Fruit fly (Drosophila melanogaster) whole organism, embryonic: ENCODE measurements around the gene CG43075.
A peak's percentile ranks its signal among the peaks of the same experiment; 100 is the strongest.

Experiments used
- Abd-B ChIP-seq: fragments of 200-800 bp; sonication (Bioruptor generic); optimal IDR thresholded peaks from 2 replicates; lab custom pipeline; 2018; ENCODE audit warnings: missing biosample characterization, mild to moderate bottlenecking, missing genetic modification characterization, moderate library complexity
- Atf3 ChIP-seq: fragments of 200-800 bp; sonication (Bioruptor generic); optimal IDR thresholded peaks from 3 replicates; lab custom pipeline; 2016; ENCODE audit warnings: missing biosample characterization, missing genetic modification characterization
- CG10267 ChIP-seq: fragments of 200-800 bp; sonication (Bioruptor generic); optimal IDR thresholded peaks from 2 replicates; lab custom pipeline; 2018; ENCODE audit warnings: missing biosample characterization, mild to moderate bottlenecking, missing genetic modification characterization, moderate library complexity
- CG10565 ChIP-seq: fragments of 200-800 bp; sonication (Bioruptor generic); optimal IDR thresholded peaks from 3 replicates; lab custom pipeline; 2016; ENCODE audit warnings: missing biosample characterization, mild to moderate bottlenecking, missing genetic modification characterization
- CG11456 ChIP-seq: fragments of 200-800 bp; sonication (Bioruptor generic); IDR thresholded peaks from 3 replicates; pipeline ENCODE4 v1.3.6; 2022; ENCODE audit warnings: missing biosample characterization, missing genetic modification characterization
- CG13894 ChIP-seq: fragments of 200-800 bp; sonication (Bioruptor generic); optimal IDR thresholded peaks from 3 replicates; lab custom pipeline; 2018; ENCODE audit warnings: missing biosample characterization, mild to moderate bottlenecking, missing genetic modification characterization, moderate library complexity
- CG14014 ChIP-seq: fragments of 200-800 bp; sonication (Bioruptor generic); IDR thresholded peaks from 2 replicates; pipeline ENCODE4 v1.3.6; 2022; ENCODE audit warnings: missing biosample characterization, missing genetic modification characterization
- CG14860 ChIP-seq: fragments of 200-800 bp; sonication (Bioruptor generic); IDR thresholded peaks from 3 replicates; pipeline ENCODE4 v1.3.6; 2022; ENCODE audit warnings: missing biosample characterization, missing genetic modification characterization; ENCODE audit not compliant: partially characterized antibody
- CG16815 ChIP-seq: fragments of 200-800 bp; sonication (Bioruptor generic); optimal IDR thresholded peaks from 3 replicates; lab custom pipeline; 2017; ENCODE audit warnings: missing biosample characterization, mild to moderate bottlenecking, missing genetic modification characterization
- CG17186 ChIP-seq: fragments of 200-800 bp; sonication (Bioruptor generic); optimal IDR thresholded peaks from 3 replicates; lab custom pipeline; 2017; ENCODE audit warnings: missing biosample characterization, missing genetic modification reagents, missing genetic modification characterization
- CG17385 ChIP-seq: fragments of 200-800 bp; sonication (Bioruptor generic); optimal IDR thresholded peaks from 3 replicates; lab custom pipeline; 2018; ENCODE audit warnings: missing biosample characterization, mild to moderate bottlenecking, missing genetic modification characterization
- CG18764 ChIP-seq: fragments of 200-800 bp; sonication (Bioruptor generic); optimal IDR thresholded peaks from 3 replicates; lab custom pipeline; 2016; ENCODE audit warnings: missing biosample characterization, missing genetic modification characterization
- CG4328 ChIP-seq: fragments of 200-800 bp; sonication (Bioruptor generic); optimal IDR thresholded peaks from 3 replicates; lab custom pipeline; 2017; ENCODE audit warnings: missing biosample characterization, missing genetic modification reagents, missing genetic modification characterization
- CG4424 ChIP-seq: fragments of 200-800 bp; sonication (Bioruptor generic); optimal IDR thresholded peaks from 3 replicates; lab custom pipeline; 2016; ENCODE audit warnings: missing biosample characterization, missing genetic modification characterization
- CG6175 ChIP-seq: fragments of 200-800 bp; sonication (Bioruptor generic); IDR thresholded peaks from 3 replicates; pipeline ENCODE4 v1.3.6; 2022; ENCODE audit warnings: missing biosample characterization, missing genetic modification characterization
- CG7928 ChIP-seq: fragments of 200-800 bp; sonication (Bioruptor generic); optimal IDR thresholded peaks from 2 replicates; lab custom pipeline; 2017; ENCODE audit warnings: missing biosample characterization, mild to moderate bottlenecking, missing genetic modification characterization
- CG8359 ChIP-seq: fragments of 200-800 bp; sonication (Bioruptor generic); optimal IDR thresholded peaks from 2 replicates; lab custom pipeline; 2017; ENCODE audit warnings: missing biosample characterization, mild to moderate bottlenecking, missing genetic modification characterization, borderline replicate concordance
- CG8944 ChIP-seq: fragments of 200-800 bp; sonication (Bioruptor generic); optimal IDR thresholded peaks from 3 replicates; lab custom pipeline; 2016; ENCODE audit warnings: missing biosample characterization, missing genetic modification characterization
- CHES-1-like ChIP-seq: fragments of 200-800 bp; sonication (Bioruptor generic); optimal IDR thresholded peaks from 2 replicates; lab custom pipeline; 2016; ENCODE audit warnings: missing biosample characterization, missing genetic modification characterization
- CTCF ChIP-seq: fragments of 200-800 bp; sonication (Bioruptor generic); optimal IDR thresholded peaks from 2 replicates; lab custom pipeline; 2017; ENCODE audit warnings: missing biosample characterization, mild to moderate bottlenecking, missing genetic modification characterization, moderate library complexity
- E2f2 ChIP-seq: fragments of 200-800 bp; sonication (Bioruptor generic); IDR thresholded peaks from 2 replicates; pipeline ENCODE4 v1.3.6; 2022; ENCODE audit warnings: missing biosample characterization, missing genetic modification characterization
- Ets65A ChIP-seq: fragments of 200-800 bp; sonication (Bioruptor generic); peaks from one replicate; lab custom pipeline; 2016; ENCODE audit warnings: missing biosample characterization, missing genetic modification characterization
- HLH4C ChIP-seq: fragments of 200-800 bp; sonication (Bioruptor generic); IDR thresholded peaks from 3 replicates; pipeline ENCODE4 v1.3.6; 2022; ENCODE audit warnings: missing biosample characterization, missing genetic modification characterization; ENCODE audit not compliant: partially characterized antibody
- Hr39 ChIP-seq: fragments of >200 bp; optimal IDR thresholded peaks from 2 replicates; lab custom pipeline; 2017
- Jarid2 ChIP-seq: fragments of 200-800 bp; sonication (Bioruptor generic); optimal IDR thresholded peaks from 3 replicates; lab custom pipeline; 2017; ENCODE audit warnings: mild to moderate bottlenecking, missing biosample characterization, missing genetic modification reagents, missing genetic modification characterization
- Med ChIP-seq: fragments of 200-800 bp; sonication (Bioruptor generic); peaks from one replicate; lab custom pipeline; 2016; ENCODE audit warnings: missing biosample characterization, missing genetic modification characterization, mild to moderate bottlenecking, inconsistent platforms, moderate library complexity
- Opbp ChIP-seq: fragments of 200-800 bp; sonication (Bioruptor generic); IDR thresholded peaks from 3 replicates; pipeline ENCODE4 v1.3.6; 2022; ENCODE audit warnings: missing biosample characterization, missing genetic modification characterization; ENCODE audit not compliant: partially characterized antibody
- abd-A ChIP-seq: fragments of 200-800 bp; sonication (Bioruptor generic); optimal IDR thresholded peaks from 3 replicates; lab custom pipeline; 2019; ENCODE audit warnings: missing biosample characterization, mild to moderate bottlenecking, missing genetic modification characterization, moderate library complexity
- al ChIP-seq: fragments of 200-800 bp; sonication (Bioruptor generic); IDR thresholded peaks from 2 replicates; pipeline ENCODE4 v1.3.6; 2022; ENCODE audit warnings: missing biosample characterization, missing genetic modification characterization
- ase ChIP-seq: fragments of 200-800 bp; sonication (Bioruptor generic); IDR thresholded peaks from 3 replicates; pipeline ENCODE4 v1.3.6; 2022; ENCODE audit warnings: missing biosample characterization, missing genetic modification characterization
- bcd ChIP-seq: fragments of 200-800 bp; sonication (Bioruptor generic); optimal IDR thresholded peaks from 2 replicates; lab custom pipeline; 2017; ENCODE audit warnings: missing biosample characterization, mild to moderate bottlenecking, missing genetic modification characterization
- crc ChIP-seq: fragments of 200-800 bp; sonication (Bioruptor generic); optimal IDR thresholded peaks from 2 replicates; lab custom pipeline; 2016; ENCODE audit warnings: missing biosample characterization, missing genetic modification characterization
- dati ChIP-seq: fragments of 200-800 bp; sonication (Bioruptor generic); IDR thresholded peaks from 2 replicates; pipeline ENCODE4 v1.3.6; 2022; ENCODE audit warnings: missing biosample characterization, missing genetic modification characterization
- en ChIP-seq: fragments of 200-800 bp; sonication (Bioruptor generic); optimal IDR thresholded peaks from 2 replicates; lab custom pipeline; 2016; ENCODE audit warnings: missing biosample characterization, missing genetic modification characterization
- fd96Cb ChIP-seq: fragments of 200-800 bp; sonication (Bioruptor generic); optimal IDR thresholded peaks from 2 replicates; lab custom pipeline; 2018; ENCODE audit warnings: missing biosample characterization, mild to moderate bottlenecking, missing genetic modification characterization, moderate library complexity
- ftz-f1 ChIP-seq: fragments of 200-800 bp; sonication (Bioruptor generic); optimal IDR thresholded peaks from 2 replicates; lab custom pipeline; 2016; ENCODE audit warnings: missing biosample characterization, missing genetic modification characterization
- grau ChIP-seq: fragments of 200-800 bp; optimal IDR thresholded peaks from 3 replicates; lab custom pipeline; 2019; ENCODE audit warnings: missing biosample characterization, mild to moderate bottlenecking, missing genetic modification characterization, moderate library complexity
- odd ChIP-seq: fragments of 200-800 bp; sonication (Bioruptor generic); optimal IDR thresholded peaks from 2 replicates; lab custom pipeline; 2017; ENCODE audit warnings: missing biosample characterization, mild to moderate bottlenecking, missing genetic modification characterization
- pita ChIP-seq: fragments of 200-800 bp; sonication (Bioruptor generic); optimal IDR thresholded peaks from 2 replicates; lab custom pipeline; 2017; ENCODE audit warnings: missing biosample characterization, mild to moderate bottlenecking, missing genetic modification characterization
- slbo ChIP-seq: fragments of 200-800 bp; sonication (Bioruptor generic); IDR thresholded peaks from 2 replicates; pipeline ENCODE4 v1.3.6; 2022; ENCODE audit warnings: missing biosample characterization, missing genetic modification characterization
- so ChIP-seq: fragments of 200-800 bp; sonication (Bioruptor generic); IDR thresholded peaks from 3 replicates; pipeline ENCODE4 v1.3.6; 2022; ENCODE audit warnings: missing biosample characterization, missing genetic modification characterization
- tna ChIP-seq: fragments of 200-800 bp; sonication (Bioruptor generic); IDR thresholded peaks from 2 replicates; pipeline ENCODE4 v1.3.6; 2022; ENCODE audit warnings: missing biosample characterization, missing genetic modification characterization; ENCODE audit not compliant: partially characterized antibody
- wdn ChIP-seq: fragments of 200-800 bp; sonication (Bioruptor generic); IDR thresholded peaks from 2 replicates; pipeline ENCODE4 v1.3.6; 2022; ENCODE audit warnings: missing biosample characterization, missing genetic modification characterization
- z ChIP-seq: fragments of 200-800 bp; sonication (Bioruptor generic); IDR thresholded peaks from 3 replicates; pipeline ENCODE4 v1.3.6; 2022; ENCODE audit warnings: missing biosample characterization, missing genetic modification characterization
- zen2 ChIP-seq: fragments of 200-800 bp; sonication (Bioruptor generic); IDR thresholded peaks from 3 replicates; pipeline ENCODE4 v1.3.6; 2022; ENCODE audit warnings: missing biosample characterization, missing genetic modification characterization; ENCODE audit not compliant: partially characterized antibody

The CG43075 gene

dm6 chrX:15206536-15206935 lies 14.4 kb downstream of the CG43075 start, which contains the start of gene CG32588:
Gene CG32588, minus strand, starts transcription at chrX:15206636.
- no peak for TF ChIP-seq CG16815 (GFP tag; lab: Kevin White, UChicago)
- no peak for TF ChIP-seq odd (GFP tag; lab: Kevin White, UChicago)
- TF ChIP-seq Abd-B (GFP tag; lab: Kevin White, UChicago), result no peak
- TF ChIP-seq CG6175, result no peak
- no peak for TF ChIP-seq wdn (GFP tag; lab: Robert Waterston, UW)
- TF ChIP-seq CG11456 (GFP tag; lab: Robert Waterston, UW), result no peak
- TF ChIP-seq so (GFP tag; lab: Robert Waterston, UW), result no peak
- no peak for TF ChIP-seq CG18764
- TF ChIP-seq, all 482 proteins: peak for 0

- TF ChIP-seq CG8944 (GFP tag; lab: Kevin White, UChicago) (no peak), ase (GFP tag; lab: Robert Waterston, UW) (no peak), Hr39 (no peak), CG14014 (GFP tag; lab: Robert Waterston, UW) (no peak), dati (GFP tag; lab: Robert Waterston, UW) (no peak), CG4424 (GFP tag; lab: Kevin White, UChicago) (no peak), bcd (GFP tag; lab: Kevin White, UChicago) (no peak), CTCF (GFP tag; lab: Kevin White, UChicago) (peak; percentile 75), Ets65A (peak; percentile 33), CG7928 (GFP tag; lab: Kevin White, UChicago) (no peak), CG10565 (no peak), fd96Cb (tag; lab: Kevin White, UChicago) (no peak), en (GFP tag; lab: Kevin White, UChicago) (no peak), al (no peak), CG4328 (GFP tag; lab: Kevin White, UChicago) (no peak), CHES-1-like (GFP tag; lab: Kevin White, UChicago) (no peak)
These were observed 17.3 kb downstream of the CG43075 start for dm6 chrX:15203634-15204033.

- TF ChIP-seq CG13894 (tag; lab: Kevin White, UChicago) (peak; percentile 54), CG17186 (GFP tag; lab: Kevin White, UChicago) (no peak), abd-A (tag; lab: Kevin White, UChicago) (peak; percentile 93)
These were observed 21.0 kb downstream of the CG43075 start for dm6 chrX:15199845-15200432.

- TF ChIP-seq zen2 (GFP tag; lab: Robert Waterston, UW) (no peak), CG10267 (peak; percentile 20), CG8359 (peak; percentile 98), grau (tag; lab: Kevin White, UChicago) (no peak), CG14860 (GFP tag; lab: Robert Waterston, UW) (no peak), CG17385 (GFP tag; lab: Kevin White, UChicago) (no peak), pita (GFP tag; lab: Kevin White, UChicago) (peak; percentile 2), tna (GFP tag; lab: Robert Waterston, UW) (no peak), Atf3 (no peak), z (GFP tag; lab: Robert Waterston, UW) (no peak), Jarid2 (peak; percentile 7), Opbp (GFP tag; lab: Robert Waterston, UW) (0 out of 3 replicates have a peak, but pooled peaks have one; percentile 40), slbo (GFP tag; lab: Robert Waterston, UW) (0 out of 2 replicates have a peak, but pooled peaks have one; percentile 5), HLH4C (GFP tag; lab: Robert Waterston, UW) (0 out of 3 replicates have a peak, but pooled peaks have one; percentile 9), crc (GFP tag; lab: Kevin White, UChicago) (no peak), ftz-f1 (GFP tag; lab: Kevin White, UChicago) (peak; percentile 3), E2f2 (GFP tag; lab: Robert Waterston, UW) (0 out of 2 replicates have a peak, but pooled peaks have one; percentile 36), Med (peak; percentile 63), abd-A (tag; lab: Kevin White, UChicago) (peak; percentile 50)
These were observed 45.6 kb downstream of the CG43075 start, which contains the start of gene CG43737 for dm6 chrX:15175171-15175883. Gene CG43737, plus strand, starts transcription at chrX:15175441.
